Worm (Caenorhabditis elegans) whole organism, L3 larva: ENCODE measurements around the gene msp-77.

Experiments used
- R02D3.7 ChIP-seq: fragments of 150-350 bp; optimal IDR thresholded peaks from 2 replicates; lab custom pipeline; 2014; ENCODE audit warnings: missing biosample characterization, missing genetic modification characterization
- ZK546.5 ChIP-seq: sonication (generic microtip); optimal IDR thresholded peaks from 2 replicates; lab custom pipeline; 2017; ENCODE audit warnings: missing biosample characterization, missing genetic modification characterization
- aly-2 ChIP-seq: fragments of 150-350 bp; optimal IDR thresholded peaks from 2 replicates; lab custom pipeline; 2014; ENCODE audit warnings: missing biosample characterization, missing genetic modification characterization
- ama-1 ChIP-seq: fragments of 150-350 bp; optimal IDR thresholded peaks from 2 replicates; lab custom pipeline; 2018
- ceh-16 ChIP-seq: sonication (generic microtip); optimal IDR thresholded peaks from 2 replicates; lab custom pipeline; 2017; ENCODE audit warnings: missing biosample characterization, missing genetic modification characterization
- ceh-28 ChIP-seq: fragments of 150-350 bp; optimal IDR thresholded peaks from 2 replicates; lab custom pipeline; 2014; ENCODE audit warnings: missing biosample characterization, missing genetic modification reagents, missing genetic modification characterization
- ceh-82 ChIP-seq: fragments of 150-350 bp; optimal IDR thresholded peaks from 2 replicates; lab custom pipeline; 2014; ENCODE audit warnings: missing biosample characterization, missing genetic modification characterization
- ceh-9 ChIP-seq: sonication (generic microtip); optimal IDR thresholded peaks from 2 replicates; lab custom pipeline; 2018; ENCODE audit warnings: missing biosample characterization, missing genetic modification characterization
- daf-12 ChIP-seq: fragments of 150-350 bp; optimal IDR thresholded peaks from 2 replicates; lab custom pipeline; 2014; ENCODE audit warnings: missing biosample characterization, missing genetic modification reagents, missing genetic modification characterization
- egl-27 ChIP-seq: sonication (generic microtip); optimal IDR thresholded peaks from 4 replicates; lab custom pipeline; 2017; ENCODE audit warnings: missing biosample characterization, missing genetic modification reagents, missing genetic modification characterization
- egl-5 ChIP-seq: fragments of 150-350 bp; optimal IDR thresholded peaks from 2 replicates; lab custom pipeline; 2017; ENCODE audit warnings: missing biosample characterization, missing genetic modification reagents, missing genetic modification characterization, inconsistent platforms
- elt-1 ChIP-seq: fragments of 150-350 bp; optimal IDR thresholded peaks from 2 replicates; lab custom pipeline; 2014; ENCODE audit warnings: missing biosample characterization, missing genetic modification characterization
- elt-2 ChIP-seq: sonication (generic microtip); optimal IDR thresholded peaks from 2 replicates; lab custom pipeline; 2016; ENCODE audit warnings: missing genetic modification reagents, mild to moderate bottlenecking, missing genetic modification characterization, missing compliant biosample characterization
- elt-3 ChIP-seq, 3 experiments: fragments of 150-350 bp in 1 of 3; sonication (generic microtip) in 2 of 3; optimal IDR thresholded peaks; 2 replicates in 2 of 3; 4 replicates in 1 of 3; lab custom pipeline; 2014 to 2017; ENCODE audit warnings: missing biosample characterization in 3 of 3, missing genetic modification characterization in 3 of 3
- fkh-2 ChIP-seq: fragments of 150-350 bp; optimal IDR thresholded peaks from 2 replicates; lab custom pipeline; 2014; ENCODE audit warnings: missing biosample characterization, missing genetic modification reagents, missing genetic modification characterization
- fos-1 ChIP-seq: fragments of 150-350 bp; optimal IDR thresholded peaks from 2 replicates; lab custom pipeline; 2014; ENCODE audit warnings: missing biosample characterization, missing genetic modification characterization
- hmg-11 ChIP-seq: sonication (generic microtip); optimal IDR thresholded peaks from 2 replicates; lab custom pipeline; 2016; ENCODE audit warnings: missing genetic modification characterization, missing compliant biosample characterization
- jun-1 ChIP-seq: fragments of 150-350 bp; optimal IDR thresholded peaks from 2 replicates; lab custom pipeline; 2014; ENCODE audit warnings: missing biosample characterization, missing genetic modification reagents, missing genetic modification characterization
- lin-15B ChIP-seq: fragments of 150-350 bp; optimal IDR thresholded peaks from 2 replicates; lab custom pipeline; 2014; ENCODE audit warnings: missing biosample characterization, missing genetic modification characterization
- lin-39 ChIP-seq: fragments of 150-350 bp; optimal IDR thresholded peaks from 2 replicates; lab custom pipeline; 2018; ENCODE audit warnings: missing biosample characterization, missing genetic modification reagents, missing genetic modification characterization
- lsy-12 ChIP-seq: sonication (generic microtip); optimal IDR thresholded peaks from 2 replicates; lab custom pipeline; 2016; ENCODE audit warnings: mild to moderate bottlenecking, missing genetic modification characterization, missing compliant biosample characterization
- mdl-1 ChIP-seq: fragments of 150-350 bp; optimal IDR thresholded peaks from 2 replicates; lab custom pipeline; 2014; ENCODE audit warnings: missing biosample characterization, missing genetic modification characterization
- mml-1 ChIP-seq: fragments of 150-350 bp; sonication (generic microtip); optimal IDR thresholded peaks from 3 replicates; lab custom pipeline; 2014; ENCODE audit warnings: missing biosample characterization, missing genetic modification characterization
- nfya-1 ChIP-seq: sonication (generic microtip); optimal IDR thresholded peaks from 2 replicates; lab custom pipeline; 2017; ENCODE audit warnings: missing genetic modification characterization, mild to moderate bottlenecking, missing compliant biosample characterization, antibody characterized with exemption, moderate library complexity; ENCODE audit not compliant: insufficient read depth
- nhr-11 ChIP-seq: fragments of 150-350 bp; optimal IDR thresholded peaks from 2 replicates; lab custom pipeline; 2014; ENCODE audit warnings: missing biosample characterization, missing genetic modification characterization
- nhr-12 ChIP-seq: fragments of 150-350 bp; optimal IDR thresholded peaks from 2 replicates; lab custom pipeline; 2014; ENCODE audit warnings: missing biosample characterization, missing genetic modification characterization
- nhr-23 ChIP-seq: fragments of 150-350 bp; optimal IDR thresholded peaks from 2 replicates; lab custom pipeline; 2014; ENCODE audit warnings: missing biosample characterization, missing genetic modification reagents, missing genetic modification characterization
- nhr-237 ChIP-seq: fragments of 150-350 bp; optimal IDR thresholded peaks from 2 replicates; lab custom pipeline; 2014; ENCODE audit warnings: missing biosample characterization, missing genetic modification characterization
- nhr-25 ChIP-seq: sonication (generic microtip); optimal IDR thresholded peaks from 2 replicates; lab custom pipeline; 2017; ENCODE audit warnings: missing biosample characterization, missing genetic modification characterization
- nhr-28 ChIP-seq: fragments of 150-350 bp; optimal IDR thresholded peaks from 2 replicates; lab custom pipeline; 2014; ENCODE audit warnings: missing biosample characterization, missing genetic modification characterization
- nhr-43 ChIP-seq: sonication (generic microtip); optimal IDR thresholded peaks from 2 replicates; lab custom pipeline; 2016; ENCODE audit warnings: mild to moderate bottlenecking, missing genetic modification characterization, missing compliant biosample characterization; ENCODE audit not compliant: poor library complexity, severe bottlenecking
- nhr-67 ChIP-seq: fragments of 150-350 bp; optimal IDR thresholded peaks from 2 replicates; lab custom pipeline; 2014; ENCODE audit warnings: missing biosample characterization, missing genetic modification characterization
- nhr-77 ChIP-seq: fragments of 150-350 bp; optimal IDR thresholded peaks from 2 replicates; lab custom pipeline; 2014; ENCODE audit warnings: missing biosample characterization, missing genetic modification characterization
- pha-4 ChIP-seq: fragments of 150-350 bp; optimal IDR thresholded peaks from 2 replicates; lab custom pipeline; 2014; ENCODE audit warnings: missing biosample characterization, missing genetic modification reagents, missing genetic modification characterization
- pqm-1 ChIP-seq: fragments of 150-350 bp; optimal IDR thresholded peaks from 2 replicates; lab custom pipeline; 2017; ENCODE audit warnings: missing biosample characterization, missing genetic modification characterization, inconsistent platforms
- sea-2 ChIP-seq: fragments of 150-350 bp; sonication (generic microtip); optimal IDR thresholded peaks from 4 replicates; lab custom pipeline; 2014; ENCODE audit warnings: missing biosample characterization, missing genetic modification reagents, missing genetic modification characterization
- skn-1 ChIP-seq: fragments of 150-350 bp; optimal IDR thresholded peaks from 2 replicates; lab custom pipeline; 2014; ENCODE audit warnings: missing biosample characterization, missing genetic modification characterization
- snpc-4 ChIP-seq: fragments of 150-350 bp; optimal IDR thresholded peaks from 2 replicates; lab custom pipeline; 2014; ENCODE audit warnings: missing biosample characterization, missing genetic modification characterization
- tbx-2 ChIP-seq: sonication (generic microtip); optimal IDR thresholded peaks from 2 replicates; lab custom pipeline; 2016; ENCODE audit warnings: mild to moderate bottlenecking, missing genetic modification characterization, missing compliant biosample characterization
- unc-62 ChIP-seq: fragments of 150-350 bp; sonication (generic microtip); optimal IDR thresholded peaks from 4 replicates; lab custom pipeline; 2014; ENCODE audit warnings: missing biosample characterization, missing genetic modification reagents, missing genetic modification characterization
- zag-1 ChIP-seq: fragments of 150-350 bp; optimal IDR thresholded peaks from 2 replicates; lab custom pipeline; 2014; ENCODE audit warnings: missing biosample characterization, missing genetic modification characterization
- ztf-11 ChIP-seq: fragments of 150-350 bp; optimal IDR thresholded peaks from 2 replicates; lab custom pipeline; 2014; ENCODE audit warnings: missing biosample characterization, missing genetic modification characterization
- ztf-4 ChIP-seq: fragments of 150-350 bp; optimal IDR thresholded peaks from 2 replicates; lab custom pipeline; 2014; ENCODE audit warnings: missing biosample characterization, missing genetic modification characterization

Gene msp-77

DNA sequence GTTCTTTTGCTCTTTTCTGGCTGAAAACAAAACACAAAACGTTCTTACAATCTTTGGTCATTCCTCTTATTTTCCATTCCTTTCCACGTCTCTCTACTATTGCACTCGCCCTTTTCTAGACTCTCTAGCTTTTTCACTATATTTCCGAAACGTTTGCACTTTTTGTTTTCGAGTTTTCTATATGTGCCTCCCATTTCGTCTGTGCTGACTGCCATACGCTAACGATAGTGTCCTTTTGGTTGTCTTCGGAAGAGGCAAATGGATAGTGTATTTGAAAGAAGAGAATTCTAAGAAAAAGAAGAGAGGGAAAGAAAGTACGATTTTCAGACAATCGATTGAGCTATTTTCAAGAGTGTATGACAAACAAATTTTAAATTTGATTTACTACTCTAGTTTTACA lies 21.6 kb upstream of the msp-77 start:
- TF ChIP-seq nhr-12 (tag; lab: Kevin White, UChicago) (no peak), ceh-82 (tag; lab: Kevin White, UChicago) (no peak), nhr-67 (tag; lab: Kevin White, UChicago) (no peak), hmg-11 (tag; lab: Kevin White, UChicago) (peak; percentile 29), ceh-16 (no peak), ztf-11 (no peak), nhr-77 (no peak), lsy-12 (tag; lab: Kevin White, UChicago) (no peak), unc-62 (GFP tag; lab: Kevin White, UChicago) (no peak), fos-1 (tag; lab: Kevin White, UChicago) (no peak), nhr-28 (tag; lab: Kevin White, UChicago) (no peak), lin-39 (peak; percentile 1), nhr-43 (tag; lab: Kevin White, UChicago) (no peak), pha-4 (tag; lab: Kevin White, UChicago) (peak; percentile 66), R02D3.7 (tag; lab: Kevin White, UChicago) (no peak), mml-1 (tag; lab: Kevin White, UChicago) (no peak), egl-27 (tag; lab: Kevin White, UChicago) (no peak), ceh-28 (tag; lab: Kevin White, UChicago) (peak; percentile 26), nhr-11 (no peak), nhr-237 (no peak), snpc-4 (tag; lab: Kevin White, UChicago) (no peak), mdl-1 (tag; lab: Kevin White, UChicago) (no peak), egl-5 (tag; lab: Kevin White, UChicago) (no peak), ZK546.5 (tag; lab: Kevin White, UChicago) (no peak), ztf-4 (tag; lab: Kevin White, UChicago) (no peak), lin-15B (tag; lab: Kevin White, UChicago) (peak; percentile 18), daf-12 (tag; lab: Kevin White, UChicago) (no peak), nhr-25 (tag; lab: Kevin White, UChicago) (no peak), elt-2 (tag; lab: Kevin White, UChicago) (peak; percentile 60), elt-3 (tag; optimal IDR thresholded peaks at IDR 0.05; lab: Kevin White, UChicago) (no peak), pqm-1 (peak; percentile 77), aly-2 (no peak), skn-1 (tag; lab: Kevin White, UChicago) (peak; percentile 2), zag-1 (no peak), nhr-23 (tag; lab: Kevin White, UChicago) (no peak), nfya-1 (tag; lab: Kevin White, UChicago) (peak; percentile 57), tbx-2 (tag; lab: Kevin White, UChicago) (no peak), ceh-9 (tag; lab: Kevin White, UChicago) (no peak), ama-1 (no peak)
- TF ChIP-seq, all 47 proteins: peak for 9

DNA sequence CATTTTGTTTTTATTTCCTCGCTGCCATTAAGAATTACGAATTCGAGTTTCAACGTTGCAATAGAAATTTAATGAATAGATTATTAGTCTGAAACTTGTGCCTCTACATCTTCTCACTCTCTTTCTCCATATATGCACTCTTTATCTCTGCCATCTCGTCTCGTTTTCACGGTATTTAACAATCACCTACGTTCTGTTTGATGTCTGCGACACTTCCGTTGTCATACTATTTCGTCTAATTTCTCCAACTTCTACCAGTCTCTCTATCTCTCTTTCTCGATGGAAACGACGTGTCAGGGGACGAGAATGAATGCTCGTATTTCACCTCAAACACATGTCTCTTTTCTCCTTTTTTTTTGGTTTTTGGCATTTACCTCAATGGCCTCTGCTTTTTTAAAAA lies 20.6 kb upstream of the msp-77 start:
- TF ChIP-seq nhr-25 (tag; lab: Kevin White, UChicago): peak; percentile 58
- no peak for TF ChIP-seq jun-1 (tag; lab: Kevin White, UChicago)
- TF ChIP-seq unc-62 (GFP tag; lab: Kevin White, UChicago): no peak
- no peak for TF ChIP-seq lin-39
- TF ChIP-seq nhr-77: no peak
- TF ChIP-seq fos-1 (tag; lab: Kevin White, UChicago): no peak
- TF ChIP-seq egl-5 (tag; lab: Kevin White, UChicago): no peak
- peak; percentile 9 for TF ChIP-seq ztf-4 (tag; lab: Kevin White, UChicago)
- TF ChIP-seq R02D3.7 (tag; lab: Kevin White, UChicago): no peak
- TF ChIP-seq elt-2 (tag; lab: Kevin White, UChicago): peak; percentile 53
- no peak for TF ChIP-seq nhr-237
- no peak for TF ChIP-seq ZK546.5 (tag; lab: Kevin White, UChicago)
- TF ChIP-seq hmg-11 (tag; lab: Kevin White, UChicago): peak; percentile 44
- peak; percentile 67 for TF ChIP-seq pha-4 (tag; lab: Kevin White, UChicago)
- TF ChIP-seq ceh-28 (tag; lab: Kevin White, UChicago): no peak
- peak; percentile 67 for TF ChIP-seq nfya-1 (tag; lab: Kevin White, UChicago)
- no peak for TF ChIP-seq tbx-2 (tag; lab: Kevin White, UChicago)
- no peak for TF ChIP-seq fkh-2 (tag; lab: Kevin White, UChicago)
- peak; percentile 15 for TF ChIP-seq lin-15B (tag; lab: Kevin White, UChicago)
- TF ChIP-seq snpc-4 (tag; lab: Kevin White, UChicago): peak; percentile 48
- TF ChIP-seq pqm-1: peak; percentile 59
- TF ChIP-seq elt-1 (tag; lab: Kevin White, UChicago): peak; percentile 48
- TF ChIP-seq ztf-11: no peak
- TF ChIP-seq sea-2 (GFP tag; lab: Kevin White, UChicago): no peak
- TF ChIP-seq nhr-23 (tag; lab: Kevin White, UChicago): peak; percentile 44
- TF ChIP-seq elt-3 (tag; optimal IDR thresholded peaks at IDR 0.05; lab: Kevin White, UChicago): no peak
- TF ChIP-seq nhr-28 (tag; lab: Kevin White, UChicago): no peak
- no peak for TF ChIP-seq ama-1
- TF ChIP-seq, all 47 proteins: peak for 11
